Worm (Caenorhabditis elegans): ENCODE results near the gene T01C8.3.

The T01C8.3 gene

ce11 chrX:16786021-16786488 is 3.0 kb upstream of the T01C8.3 start, which contains the start of gene T01C8.2:
Gene T01C8.2 (plus strand): TSS chrX:16786438.
- TF ChIP-seq ztf-4 (tag; optimal IDR thresholded peaks at IDR 0.05) (no peak), fkh-2 (tag; optimal IDR thresholded peaks at IDR 0.05) (no peak), elt-1 (tag; optimal IDR thresholded peaks at IDR 0.05) (no peak), daf-12 (tag; optimal IDR thresholded peaks at IDR 0.05) (no peak), lin-39 (tag; optimal IDR thresholded peaks at IDR 0.05) (no peak), nhr-77 (tag; optimal IDR thresholded peaks at IDR 0.05) (no peak), egl-27 (tag; optimal IDR thresholded peaks at IDR 0.05) (no peak), nhr-23 (tag; optimal IDR thresholded peaks at IDR 0.05) (peak; percentile 64), nhr-76 (tag; optimal IDR thresholded peaks at IDR 0.05) (no peak), R02D3.7 (tag; optimal IDR thresholded peaks at IDR 0.05) (no peak), hmg-11 (tag; optimal IDR thresholded peaks at IDR 0.05) (no peak), fos-1 (tag; optimal IDR thresholded peaks at IDR 0.05) (no peak), unc-39 (tag; optimal IDR thresholded peaks at IDR 0.05) (no peak), elt-3 (tag; optimal IDR thresholded peaks at IDR 0.05) (no peak), ceh-82 (tag; optimal IDR thresholded peaks at IDR 0.05) (no peak), zag-1 (tag; optimal IDR thresholded peaks at IDR 0.05) (no peak), egl-5 (tag; optimal IDR thresholded peaks at IDR 0.05) (no peak), nhr-43 (tag; optimal IDR thresholded peaks at IDR 0.05; ENCODE audit: poor library complexity, severe bottlenecking) (peak; percentile 21), tbx-2 (tag; optimal IDR thresholded peaks at IDR 0.05) (no peak), skn-1 (tag; optimal IDR thresholded peaks at IDR 0.05) (no peak), mml-1 (tag; optimal IDR thresholded peaks at IDR 0.05) (no peak), fkh-10 (GFP tag; optimal IDR thresholded peaks at IDR 0.05) (no peak), nhr-25 (tag; optimal IDR thresholded peaks at IDR 0.05) (peak; percentile 91), ZK546.5 (tag; optimal IDR thresholded peaks at IDR 0.05) (no peak)

DNA sequence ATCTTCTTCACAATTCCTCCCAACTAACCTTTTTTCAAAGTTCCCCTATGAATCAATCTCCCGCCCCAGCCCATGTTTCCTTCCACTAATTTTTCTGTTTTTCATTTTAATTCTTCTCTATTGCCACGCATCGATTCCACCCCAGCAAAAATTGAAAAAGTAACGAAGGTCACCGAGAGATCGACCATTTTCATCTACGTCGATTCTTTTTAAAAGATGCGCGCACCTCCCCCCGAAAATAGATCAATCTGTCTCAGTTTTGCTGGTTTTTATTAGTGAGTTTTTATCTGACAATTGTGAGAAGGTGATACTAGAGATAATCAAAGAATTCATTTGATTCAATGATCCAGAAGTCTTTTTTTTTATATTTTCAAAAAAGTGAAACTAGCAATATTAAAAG is 1.0 kb upstream of the T01C8.3 start:
- TF ChIP-seq nhr-25 (tag; optimal IDR thresholded peaks at IDR 0.05) (peak; percentile 13), ceh-9 (tag; optimal IDR thresholded peaks at IDR 0.05) (no peak), nhr-23 (tag; optimal IDR thresholded peaks at IDR 0.05) (peak; percentile 22)

DNA sequence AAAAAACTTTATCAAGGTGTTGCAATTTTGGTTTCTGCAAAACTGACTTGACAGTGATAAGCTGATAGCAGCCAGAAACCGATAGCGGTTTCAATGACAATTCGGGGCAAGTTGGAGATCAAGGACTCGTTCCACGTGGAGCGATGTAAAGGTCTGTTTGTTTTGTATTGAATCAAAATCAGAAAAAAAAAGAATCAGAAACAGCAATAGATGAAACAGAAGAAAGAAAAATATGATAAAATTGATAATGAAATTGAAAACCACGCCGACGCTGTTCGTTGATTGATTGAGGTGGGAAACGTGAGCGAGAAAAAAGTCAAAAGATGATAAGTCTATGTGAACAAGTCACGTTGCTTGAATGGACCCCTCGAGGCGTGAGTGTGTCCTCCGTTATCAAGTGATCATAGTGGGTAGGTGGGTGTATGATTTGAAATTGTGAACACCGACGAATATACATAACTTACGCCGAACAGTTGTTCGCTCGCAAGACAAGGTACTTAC is 7.6 kb downstream of the T01C8.3 start:
- peak; percentile 89 for TF ChIP-seq elt-2 (tag; optimal IDR thresholded peaks at IDR 0.05)
- no peak for TF ChIP-seq unc-39 (tag; optimal IDR thresholded peaks at IDR 0.05)
- TF ChIP-seq elt-1 (tag; optimal IDR thresholded peaks at IDR 0.05) = no peak
- peak; percentile 26 for TF ChIP-seq nhr-25 (tag; optimal IDR thresholded peaks at IDR 0.05)
- TF ChIP-seq tbx-2 (tag; optimal IDR thresholded peaks at IDR 0.05) = no peak
- TF ChIP-seq ZK546.5 (tag; optimal IDR thresholded peaks at IDR 0.05) = no peak
- TF ChIP-seq sea-2 (GFP tag; optimal IDR thresholded peaks at IDR 0.05) = no peak
- no peak for TF ChIP-seq lsy-12 (tag; optimal IDR thresholded peaks at IDR 0.05)
- TF ChIP-seq nhr-67 (tag; optimal IDR thresholded peaks at IDR 0.05) = no peak
- no peak for TF ChIP-seq snpc-4 (tag; optimal IDR thresholded peaks at IDR 0.05)
- no peak for TF ChIP-seq ztf-4 (tag; optimal IDR thresholded peaks at IDR 0.05)
- TF ChIP-seq ama-1 (optimal IDR thresholded peaks at IDR 0.05) = no peak
- TF ChIP-seq hmg-11 (tag; optimal IDR thresholded peaks at IDR 0.05) = no peak
- no peak for TF ChIP-seq nhr-23 (tag; optimal IDR thresholded peaks at IDR 0.05)
- peak; percentile 71 for TF ChIP-seq nhr-43 (tag; optimal IDR thresholded peaks at IDR 0.05; ENCODE audit: poor library complexity, severe bottlenecking)
- peak; percentile 21 for TF ChIP-seq mdl-1 (tag; optimal IDR thresholded peaks at IDR 0.05)
- TF ChIP-seq lin-39 (tag; optimal IDR thresholded peaks at IDR 0.05) = peak; percentile 3
- no peak for TF ChIP-seq R02D3.7 (tag; optimal IDR thresholded peaks at IDR 0.05)
- TF ChIP-seq egl-5 (tag; optimal IDR thresholded peaks at IDR 0.05) = no peak
- TF ChIP-seq egl-27 (tag; optimal IDR thresholded peaks at IDR 0.05) = no peak
- no peak for TF ChIP-seq eor-1 (tag; optimal IDR thresholded peaks at IDR 0.05)
- no peak for TF ChIP-seq ceh-16 (tag; optimal IDR thresholded peaks at IDR 0.05)
- TF ChIP-seq ceh-28 (tag; optimal IDR thresholded peaks at IDR 0.05) = no peak
- peak in 2 of 3 experiments; percentile 4 to 53 for TF ChIP-seq elt-3 (tag; optimal IDR thresholded peaks at IDR 0.05)
- no peak for TF ChIP-seq daf-12 (tag; optimal IDR thresholded peaks at IDR 0.05)
- no peak for TF ChIP-seq aly-2 (tag; optimal IDR thresholded peaks at IDR 0.05)
- TF ChIP-seq fkh-2 (tag; optimal IDR thresholded peaks at IDR 0.05) = no peak

- TF ChIP-seq mml-1 (tag; optimal IDR thresholded peaks at IDR 0.05) (no peak), elt-2 (tag; optimal IDR thresholded peaks at IDR 0.05) (peak; percentile 5), unc-62 (GFP tag; optimal IDR thresholded peaks at IDR 0.05) (no peak), skn-1 (tag; optimal IDR thresholded peaks at IDR 0.05) (no peak), ceh-82 (tag; optimal IDR thresholded peaks at IDR 0.05) (no peak), eor-1 (tag; optimal IDR thresholded peaks at IDR 0.05) (no peak), elt-1 (tag; optimal IDR thresholded peaks at IDR 0.05) (no peak)
Measured at ce11 chrX:16773421-16773820, 9.6 kb downstream of the T01C8.3 start.

All from whole organism, L3 larva.